Fruit fly (Drosophila melanogaster) whole organism, embryonic: Measurements from ENCODE around the gene mbt.

Experiments
- Atf6 ChIP-seq: fragments of 200-800 bp; sonication (Bioruptor generic); IDR thresholded peaks from 2 replicates; pipeline ENCODE4 v1.3.6; 2022; ENCODE audit warnings: missing biosample characterization, missing genetic modification characterization
- Bdp1 ChIP-seq: fragments of 200-800 bp; sonication (Bioruptor generic); optimal IDR thresholded peaks from 3 replicates; lab custom pipeline; 2016; ENCODE audit warnings: missing biosample characterization, missing genetic modification characterization
- C15 ChIP-seq: fragments of 200-800 bp; sonication (Bioruptor generic); IDR thresholded peaks from 3 replicates; pipeline ENCODE4 v1.3.6; 2022; ENCODE audit warnings: missing biosample characterization, missing genetic modification characterization
- CG10959 ChIP-seq: fragments of 200-800 bp; sonication (Bioruptor generic); IDR thresholded peaks from 2 replicates; pipeline ENCODE4 v1.3.6; 2022; ENCODE audit warnings: missing biosample characterization, missing genetic modification characterization
- CG11093 ChIP-seq: fragments of 200-800 bp; sonication (Bioruptor generic); IDR thresholded peaks from 3 replicates; pipeline ENCODE4 v1.3.6; 2022; ENCODE audit warnings: missing biosample characterization, missing genetic modification characterization
- CG15514 ChIP-seq: fragments of 200-800 bp; sonication (Bioruptor generic); optimal IDR thresholded peaks from 3 replicates; lab custom pipeline; 2017; ENCODE audit warnings: missing biosample characterization, missing genetic modification characterization, mild to moderate bottlenecking, moderate library complexity, missing genetic modification reagents
- CG15601 ChIP-seq: fragments of 200-800 bp; sonication (Bioruptor generic); optimal IDR thresholded peaks from 3 replicates; lab custom pipeline; 2019; ENCODE audit warnings: missing biosample characterization, mild to moderate bottlenecking, missing genetic modification characterization, moderate library complexity
- CG15696 ChIP-seq: fragments of 200-800 bp; sonication (Bioruptor generic); optimal IDR thresholded peaks from 2 replicates; lab custom pipeline; 2019; ENCODE audit warnings: missing biosample characterization, mild to moderate bottlenecking, missing genetic modification characterization, moderate library complexity
- CG17568 ChIP-seq: fragments of 200-800 bp; sonication (Bioruptor generic); optimal IDR thresholded peaks from 2 replicates; lab custom pipeline; 2018; ENCODE audit warnings: missing biosample characterization, mild to moderate bottlenecking, missing genetic modification characterization, moderate library complexity
- CG2120 ChIP-seq: fragments of 200-800 bp; sonication (Bioruptor generic); optimal IDR thresholded peaks from 3 replicates; lab custom pipeline; 2016; ENCODE audit warnings: missing biosample characterization, missing genetic modification characterization
- CG2678 ChIP-seq: fragments of 200-800 bp; sonication (Bioruptor generic); optimal IDR thresholded peaks from 3 replicates; lab custom pipeline; 2019; ENCODE audit warnings: missing biosample characterization, mild to moderate bottlenecking, missing genetic modification characterization, moderate library complexity
- CG30431 ChIP-seq: fragments of 200-800 bp; sonication (Bioruptor generic); optimal IDR thresholded peaks from 2 replicates; lab custom pipeline; 2017; ENCODE audit warnings: missing biosample characterization, missing genetic modification characterization
- CG3281 ChIP-seq: fragments of 200-800 bp; sonication (Bioruptor generic); optimal IDR thresholded peaks from 3 replicates; lab custom pipeline; 2017; ENCODE audit warnings: missing biosample characterization, mild to moderate bottlenecking, missing genetic modification characterization
- CG3726 ChIP-seq: fragments of 200-800 bp; sonication (Bioruptor generic); IDR thresholded peaks from 3 replicates; pipeline ENCODE4, ENCODE4 v1.3.6; 2022; ENCODE audit warnings: missing biosample characterization, missing genetic modification characterization
- CG5180 ChIP-seq: fragments of 200-800 bp; sonication (Bioruptor generic); optimal IDR thresholded peaks from 3 replicates; lab custom pipeline; 2017; ENCODE audit warnings: missing biosample characterization, missing genetic modification characterization, mild to moderate bottlenecking, moderate library complexity, missing genetic modification reagents
- CG6854 ChIP-seq: fragments of 200-800 bp; sonication (Bioruptor generic); optimal IDR thresholded peaks from 3 replicates; lab custom pipeline; 2017; ENCODE audit warnings: missing biosample characterization, mild to moderate bottlenecking, missing genetic modification characterization
- CG7556 ChIP-seq: fragments of 200-800 bp; sonication (Bioruptor generic); optimal IDR thresholded peaks from 2 replicates; lab custom pipeline; 2017; ENCODE audit warnings: missing biosample characterization, mild to moderate bottlenecking, missing genetic modification characterization
- CG7839 ChIP-seq: fragments of 200-800 bp; sonication (Bioruptor generic); optimal IDR thresholded peaks from 3 replicates; lab custom pipeline; 2018; ENCODE audit warnings: missing biosample characterization, mild to moderate bottlenecking, missing genetic modification characterization, moderate library complexity
- CG8924 ChIP-seq: fragments of 200-800 bp; optimal IDR thresholded peaks from 3 replicates; lab custom pipeline; 2019; ENCODE audit warnings: missing biosample characterization, mild to moderate bottlenecking, missing genetic modification characterization, moderate library complexity
- CG9437 ChIP-seq: fragments of 200-800 bp; sonication (Bioruptor generic); optimal IDR thresholded peaks from 2 replicates; lab custom pipeline; 2018; ENCODE audit warnings: missing biosample characterization, mild to moderate bottlenecking, missing genetic modification characterization
- D19A ChIP-seq: fragments of 200-800 bp; optimal IDR thresholded peaks from 3 replicates; lab custom pipeline; 2019; ENCODE audit warnings: missing biosample characterization, mild to moderate bottlenecking, missing genetic modification characterization, moderate library complexity
- Doc2 ChIP-seq: fragments of 200-800 bp; sonication (Bioruptor generic); IDR thresholded peaks from 2 replicates; pipeline ENCODE4 v1.3.6; 2022; ENCODE audit warnings: missing biosample characterization, missing genetic modification characterization
- Doc3 ChIP-seq: fragments of 200-800 bp; sonication (Bioruptor generic); IDR thresholded peaks from 3 replicates; pipeline ENCODE4 v1.3.6; 2022; ENCODE audit warnings: missing biosample characterization, missing genetic modification characterization; ENCODE audit not compliant: partially characterized antibody
- E2f2 ChIP-seq: fragments of 200-800 bp; sonication (Bioruptor generic); IDR thresholded peaks from 2 replicates; pipeline ENCODE4 v1.3.6; 2022; ENCODE audit warnings: missing biosample characterization, missing genetic modification characterization
- H15 ChIP-seq: fragments of 200-800 bp; sonication (Bioruptor generic); IDR thresholded peaks from 3 replicates; pipeline ENCODE4 v1.3.6; 2022; ENCODE audit warnings: missing biosample characterization, missing genetic modification characterization
- HLH54F ChIP-seq: fragments of 200-800 bp; sonication (Bioruptor generic); optimal IDR thresholded peaks from 3 replicates; lab custom pipeline; 2016; ENCODE audit warnings: missing biosample characterization, missing genetic modification characterization
- MTF-1 ChIP-seq: fragments of 200-800 bp; sonication (Bioruptor generic); optimal IDR thresholded peaks from 2 replicates; lab custom pipeline; 2018; ENCODE audit warnings: missing biosample characterization, mild to moderate bottlenecking, missing genetic modification characterization, borderline replicate concordance
- NFAT ChIP-seq: fragments of 200-800 bp; sonication (Bioruptor generic); IDR thresholded peaks from 2 replicates; pipeline ENCODE4 v1.3.6; 2022; ENCODE audit warnings: missing biosample characterization, missing genetic modification characterization
- NK7.1 ChIP-seq: fragments of 200-800 bp; sonication (Bioruptor generic); optimal IDR thresholded peaks from 3 replicates; lab custom pipeline; 2016; ENCODE audit warnings: missing biosample characterization, missing genetic modification characterization
- Ptx1 ChIP-seq: fragments of 200-800 bp; sonication (Bioruptor generic); IDR thresholded peaks from 2 replicates; pipeline ENCODE4 v1.3.6; 2022; ENCODE audit warnings: missing biosample characterization, missing genetic modification characterization
- Rfx ChIP-seq: fragments of 200-800 bp; sonication (Bioruptor generic); IDR thresholded peaks from 2 replicates; pipeline ENCODE4 v1.3.6; 2022; ENCODE audit warnings: missing biosample characterization, missing genetic modification characterization
- Sin3A ChIP-seq: fragments of >200 bp; optimal IDR thresholded peaks from 2 replicates; lab custom pipeline; 2018
- Vsx1 ChIP-seq: fragments of 200-800 bp; sonication (Bioruptor generic); optimal IDR thresholded peaks from 2 replicates; lab custom pipeline; 2017; ENCODE audit warnings: missing biosample characterization, mild to moderate bottlenecking, missing genetic modification characterization, missing genetic modification reagents
- al ChIP-seq: fragments of 200-800 bp; sonication (Bioruptor generic); IDR thresholded peaks from 2 replicates; pipeline ENCODE4 v1.3.6; 2022; ENCODE audit warnings: missing biosample characterization, missing genetic modification characterization
- cas ChIP-seq: fragments of 200-800 bp; sonication (Bioruptor generic); IDR thresholded peaks from 2 replicates; pipeline ENCODE4 v1.3.6; 2022; ENCODE audit warnings: missing biosample characterization, missing genetic modification characterization
- chinmo ChIP-seq: fragments of 200-800 bp; sonication (Bioruptor generic); IDR thresholded peaks from 4 replicates; pipeline ENCODE4 v1.3.6; 2022; ENCODE audit warnings: missing biosample characterization, missing genetic modification characterization; ENCODE audit not compliant: partially characterized antibody
- crc ChIP-seq: fragments of 200-800 bp; sonication (Bioruptor generic); optimal IDR thresholded peaks from 2 replicates; lab custom pipeline; 2016; ENCODE audit warnings: missing biosample characterization, missing genetic modification characterization
- ems ChIP-seq: fragments of 200-800 bp; sonication (Bioruptor generic); optimal IDR thresholded peaks from 3 replicates; lab custom pipeline; 2016; ENCODE audit warnings: missing biosample characterization, missing genetic modification characterization
- en ChIP-seq: fragments of 200-800 bp; sonication (Bioruptor generic); optimal IDR thresholded peaks from 2 replicates; lab custom pipeline; 2016; ENCODE audit warnings: missing biosample characterization, missing genetic modification characterization
- esg ChIP-seq: fragments of 200-800 bp; sonication (Bioruptor generic); conservative IDR thresholded peaks from 2 replicates; pipeline ENCODE4 v1.3.6; 2022; ENCODE audit warnings: missing biosample characterization, missing genetic modification characterization
- gem ChIP-seq: fragments of 200-800 bp; sonication (Bioruptor generic); optimal IDR thresholded peaks from 2 replicates; lab custom pipeline; 2019; ENCODE audit warnings: missing biosample characterization, mild to moderate bottlenecking, missing genetic modification characterization, moderate library complexity
- her ChIP-seq: fragments of 200-800 bp; sonication (Bioruptor generic); optimal IDR thresholded peaks from 2 replicates; lab custom pipeline; 2016; ENCODE audit warnings: missing biosample characterization, missing genetic modification characterization
- hth ChIP-seq: fragments of >200 bp; optimal IDR thresholded peaks from 2 replicates; lab custom pipeline; 2017; ENCODE audit warnings: inconsistent platforms
- ken ChIP-seq: fragments of 200-800 bp; sonication (Bioruptor generic); IDR thresholded peaks from 3 replicates; pipeline ENCODE4 v1.3.6; 2022; ENCODE audit warnings: missing biosample characterization, missing genetic modification characterization
- nerfin-2 ChIP-seq: fragments of 200-800 bp; sonication (Bioruptor generic); IDR thresholded peaks from 2 replicates; pipeline ENCODE4 v1.3.6; 2022; ENCODE audit warnings: missing biosample characterization, missing genetic modification characterization; ENCODE audit not compliant: partially characterized antibody
- org-1 ChIP-seq: fragments of 200-800 bp; sonication (Bioruptor generic); optimal IDR thresholded peaks from 2 replicates; lab custom pipeline; 2017; ENCODE audit warnings: missing biosample characterization, missing genetic modification characterization
- psq ChIP-seq: fragments of 200-800 bp; sonication (Bioruptor generic); optimal IDR thresholded peaks from 2 replicates; lab custom pipeline; 2017; ENCODE audit warnings: missing biosample characterization, missing genetic modification characterization
- sens ChIP-seq: fragments of 200-800 bp; sonication (Bioruptor generic); peaks from one replicate; lab custom pipeline; 2016; ENCODE audit warnings: missing biosample characterization, missing genetic modification characterization
- slbo ChIP-seq: fragments of 200-800 bp; sonication (Bioruptor generic); IDR thresholded peaks from 2 replicates; pipeline ENCODE4 v1.3.6; 2022; ENCODE audit warnings: missing biosample characterization, missing genetic modification characterization
- stc ChIP-seq: fragments of 200-800 bp; sonication (Bioruptor generic); IDR thresholded peaks from 2 replicates; pipeline ENCODE4 v1.3.6; 2022; ENCODE audit warnings: missing biosample characterization, missing genetic modification characterization
- trh ChIP-seq: fragments of 200-800 bp; sonication (Bioruptor generic); optimal IDR thresholded peaks from 2 replicates; lab custom pipeline; 2016; ENCODE audit warnings: missing biosample characterization, missing genetic modification characterization
- ttk ChIP-seq: fragments of 200-800 bp; sonication (Bioruptor generic); IDR thresholded peaks from 2 replicates; pipeline ENCODE4 v2.1.2; 2022; ENCODE audit warnings: missing biosample characterization, missing genetic modification characterization
- zen ChIP-seq: fragments of 200-800 bp; sonication (Bioruptor generic); optimal IDR thresholded peaks from 3 replicates; lab custom pipeline; 2018; ENCODE audit warnings: missing biosample characterization, mild to moderate bottlenecking, missing genetic modification characterization, moderate library complexity

mbt gene

DNA sequence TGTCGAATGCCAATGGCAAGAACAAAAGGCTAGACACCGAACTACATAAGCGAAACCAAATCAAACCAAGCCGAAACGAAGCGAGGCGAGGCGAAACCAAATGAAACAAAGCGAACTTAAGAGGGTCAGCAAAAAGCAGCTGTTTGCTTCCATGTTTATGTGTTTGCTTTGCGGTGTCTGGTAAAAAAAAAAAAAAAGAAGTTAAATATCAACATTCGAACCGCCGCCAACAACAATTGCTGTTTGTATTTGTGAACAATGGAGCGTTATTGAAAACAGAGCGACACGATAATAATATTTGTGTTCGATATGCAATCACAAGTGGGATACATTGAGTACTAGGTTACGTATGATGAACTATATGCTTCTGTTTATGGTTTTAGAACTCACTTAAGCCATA, 36.8 kb upstream of the mbt start (continued):
- TF ChIP-seq Ptx1 (no peak), CG9437 (GFP tag; lab: Kevin White, UChicago) (no peak), CG17568 (GFP tag; lab: Kevin White, UChicago) (peak; percentile 71), NFAT (GFP tag; lab: Robert Waterston, UW) (no peak), HLH54F (GFP tag; lab: Kevin White, UChicago) (no peak), ken (GFP tag; lab: Robert Waterston, UW) (no peak), org-1 (GFP tag; lab: Kevin White, UChicago) (peak; percentile 31), CG30431 (no peak), gem (tag; lab: Kevin White, UChicago) (peak; percentile 50), NK7.1 (no peak), CG15696 (tag; lab: Kevin White, UChicago) (no peak), CG2120 (GFP tag; lab: Kevin White, UChicago) (peak; percentile 44), ems (GFP tag; lab: Kevin White, UChicago) (no peak), esg (no peak), en (GFP tag; lab: Kevin White, UChicago) (no peak), crc (GFP tag; lab: Kevin White, UChicago) (no peak), Bdp1 (GFP tag; lab: Kevin White, UChicago) (peak; percentile 9), Vsx1 (GFP tag; lab: Kevin White, UChicago) (peak; percentile 63), E2f2 (no peak), trh (GFP tag; lab: Kevin White, UChicago) (no peak), MTF-1 (no peak), Doc3 (GFP tag; lab: Robert Waterston, UW) (no peak), CG11093 (GFP tag; lab: Robert Waterston, UW) (no peak), zen (tag; lab: Kevin White, UChicago) (no peak), CG10959 (GFP tag; lab: Robert Waterston, UW) (no peak), CG15601 (tag; lab: Kevin White, UChicago) (no peak), chinmo (GFP tag; lab: Robert Waterston, UW) (no peak), slbo (no peak), Rfx (GFP tag; lab: Robert Waterston, UW) (peak; percentile 61; the same call in 1 of the 2 replicates), Atf6 (GFP tag; lab: Robert Waterston, UW) (peak; percentile 77), CG3281 (GFP tag; lab: Kevin White, UChicago) (peak; percentile 53), CG15514 (GFP tag; lab: Kevin White, UChicago) (peak; percentile 53), her (peak; percentile 20), CG8924 (no peak), sens (GFP tag; lab: Kevin White, UChicago) (no peak), CG7556 (GFP tag; lab: Kevin White, UChicago) (peak; percentile 31), CG6854 (GFP tag; lab: Kevin White, UChicago) (peak; percentile 1), CG5180 (GFP tag; lab: Kevin White, UChicago) (no peak), Sin3A (no peak), stc (GFP tag; lab: Robert Waterston, UW) (peak; percentile 36; the same call in 1 of the 2 replicates), hth (lab: Kevin White, UChicago) (no peak), al (GFP tag; lab: Robert Waterston, UW) (no peak), nerfin-2 (GFP tag; lab: Robert Waterston, UW) (no peak), CG7839 (tag; lab: Kevin White, UChicago) (no peak), cas (GFP tag; lab: Robert Waterston, UW) (no peak), CG2678 (tag; lab: Kevin White, UChicago) (peak; percentile 50), ttk (GFP tag; lab: Robert Waterston, UW) (no peak), C15 (GFP tag; lab: Robert Waterston, UW) (no peak), H15 (GFP tag; lab: Robert Waterston, UW) (no peak), psq (GFP tag; lab: Kevin White, UChicago) (no peak), Doc2 (GFP tag; lab: Robert Waterston, UW) (no peak), D19A (tag; lab: Kevin White, UChicago) (no peak), CG3726 (GFP tag; lab: Robert Waterston, UW) (no peak)
